Worm (Caenorhabditis elegans): ENCODE measurements around the gene try-14.

- TF ChIP-seq aly-2 (tag; optimal IDR thresholded peaks at IDR 0.05) (no peak), ztf-4 (tag; optimal IDR thresholded peaks at IDR 0.05) (no peak), sma-3 (GFP tag; optimal IDR thresholded peaks at IDR 0.05) (no peak), elt-3 (tag; optimal IDR thresholded peaks at IDR 0.05) (no peak), nhr-11 (tag; optimal IDR thresholded peaks at IDR 0.05) (no peak)
Measured at ce11 chrX:7537742-7538268, 42.4 kb upstream of the try-14 start, which contains the start of gene dpy-7.

All from whole organism, L2 larva.